Worm (Caenorhabditis elegans): ENCODE measurements around the gene twk-4.

ce11 chrII:9176523-9176922, 17.6 kb downstream of the twk-4 start:
- no peak for TF ChIP-seq klf-2 (GFP tag; conservative IDR thresholded peaks at IDR 0.05)
- no peak for TF ChIP-seq T22C8.4 (GFP tag; IDR thresholded peaks at IDR 0.05)
- TF ChIP-seq flt-1 (GFP tag; IDR thresholded peaks at IDR 0.05) = no peak
- TF ChIP-seq ref-1 (GFP tag; conservative IDR thresholded peaks at IDR 0.05) = no peak
- no peak for TF ChIP-seq med-1 (GFP tag; optimal IDR thresholded peaks at IDR 0.05; ENCODE audit: insufficient read depth)
- TF ChIP-seq cog-1 (tag; optimal IDR thresholded peaks at IDR 0.05) = no peak
